Worm (Caenorhabditis elegans): ENCODE results near the gene ZK742.3.
A peak's percentile ranks its signal among the peaks of the same experiment; 100 is the strongest.

DNA sequence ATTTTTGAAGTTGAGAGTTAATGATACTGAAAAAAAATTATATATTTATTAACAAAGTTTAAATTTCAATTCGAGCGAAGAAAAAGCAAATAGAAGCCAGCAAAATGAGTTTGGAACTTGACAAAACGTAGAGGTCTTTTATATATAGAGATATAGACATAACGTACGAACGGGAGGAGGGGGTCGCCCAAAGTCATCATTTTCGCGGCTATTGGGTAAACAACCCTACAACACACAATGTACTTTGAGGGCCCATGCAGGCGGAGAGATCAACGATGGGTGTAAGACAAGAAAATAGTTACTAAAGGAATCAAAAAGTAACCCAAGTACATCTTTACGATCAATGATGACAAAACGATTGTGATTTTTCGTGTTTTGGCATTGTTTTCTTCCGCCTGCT, 2.0 kb upstream of the ZK742.3 start, which contains the start of gene ZK742.4:
- TF ChIP-seq pha-4 (tag; optimal IDR thresholded peaks at IDR 0.05) = peak; percentile 55
- no peak for TF ChIP-seq ceh-16 (tag; optimal IDR thresholded peaks at IDR 0.05)
- no peak for TF ChIP-seq mdl-1 (tag; optimal IDR thresholded peaks at IDR 0.05)
- TF ChIP-seq unc-62 (GFP tag; optimal IDR thresholded peaks at IDR 0.05) = no peak
- TF ChIP-seq ztf-11 (tag; optimal IDR thresholded peaks at IDR 0.05) = no peak
- no peak for TF ChIP-seq nhr-237 (tag; optimal IDR thresholded peaks at IDR 0.05)
- TF ChIP-seq fkh-10 (GFP tag; optimal IDR thresholded peaks at IDR 0.05) = no peak
- no peak for TF ChIP-seq jun-1 (tag; optimal IDR thresholded peaks at IDR 0.05)

All from whole organism, L3 larva.